Worm (Caenorhabditis elegans) whole organism, late embryonic: ENCODE measurements around the gene dcn-1.
A peak's percentile ranks its signal among the peaks of the same experiment; 100 is the strongest.

ENCODE experiments used
- C38D4.7 ChIP-seq: fragments of 200-800 bp; sonication (Bioruptor generic); optimal IDR thresholded peaks from 2 replicates; lab custom pipeline; 2018; ENCODE audit warnings: mild to moderate bottlenecking, missing genetic modification characterization, moderate library complexity, missing compliant biosample characterization
- F13H6.1 ChIP-seq: sonication (generic microtip); optimal IDR thresholded peaks from 2 replicates; lab custom pipeline; 2016; ENCODE audit warnings: missing genetic modification characterization, missing compliant biosample characterization
- K09A11.1 ChIP-seq: sonication (generic microtip); optimal IDR thresholded peaks from 2 replicates; lab custom pipeline; 2017; ENCODE audit warnings: antibody characterized with exemption, mild to moderate bottlenecking, missing genetic modification characterization, missing compliant biosample characterization; ENCODE audit not compliant: insufficient read depth
- ceh-14 ChIP-seq: sonication (generic microtip); optimal IDR thresholded peaks from 2 replicates; lab custom pipeline; 2016; ENCODE audit warnings: missing genotype, missing genetic modification characterization, missing compliant biosample characterization
- ceh-31 ChIP-seq: sonication (generic microtip); optimal IDR thresholded peaks from 2 replicates; lab custom pipeline; 2016; ENCODE audit warnings: missing genetic modification characterization, missing compliant biosample characterization
- ceh-34 ChIP-seq: sonication (generic microtip); optimal IDR thresholded peaks from 2 replicates; lab custom pipeline; 2016; ENCODE audit warnings: mild to moderate bottlenecking, missing genetic modification characterization, missing compliant biosample characterization
- ceh-48 ChIP-seq: sonication (generic microtip); optimal IDR thresholded peaks from 2 replicates; lab custom pipeline; 2016; ENCODE audit warnings: missing genetic modification characterization, inconsistent platforms, missing compliant biosample characterization
- ceh-6 ChIP-seq: fragments of 200-800 bp; sonication (Bioruptor generic); optimal IDR thresholded peaks from 2 replicates; lab custom pipeline; 2018; ENCODE audit warnings: mild to moderate bottlenecking, missing genetic modification characterization, missing compliant biosample characterization
- dmd-4 ChIP-seq: sonication (generic microtip); optimal IDR thresholded peaks from 2 replicates; lab custom pipeline; 2016; ENCODE audit warnings: borderline replicate concordance, missing genetic modification characterization, missing compliant biosample characterization
- elt-4 ChIP-seq: sonication (generic microtip); optimal IDR thresholded peaks from 2 replicates; lab custom pipeline; 2016; ENCODE audit warnings: missing genetic modification characterization, missing compliant biosample characterization
- ets-4 ChIP-seq: sonication (generic microtip); optimal IDR thresholded peaks from 2 replicates; lab custom pipeline; 2016; ENCODE audit warnings: missing genetic modification characterization, missing compliant biosample characterization
- fkh-10 ChIP-seq: fragments of 150-350 bp; optimal IDR thresholded peaks from 2 replicates; lab custom pipeline; 2014; ENCODE audit warnings: missing biosample characterization, missing genetic modification reagents, missing genetic modification characterization
- fkh-6 ChIP-seq: sonication (generic microtip); optimal IDR thresholded peaks from 2 replicates; lab custom pipeline; 2016; ENCODE audit warnings: missing genetic modification characterization, missing compliant biosample characterization
- gmeb-2 ChIP-seq: sonication (generic microtip); optimal IDR thresholded peaks from 2 replicates; lab custom pipeline; 2016; ENCODE audit warnings: missing genetic modification characterization, inconsistent platforms, missing compliant biosample characterization
- hlh-15 ChIP-seq: sonication (generic microtip); optimal IDR thresholded peaks from 2 replicates; lab custom pipeline; 2016; ENCODE audit warnings: missing genetic modification characterization, missing compliant biosample characterization
- hlh-30 ChIP-seq: sonication (generic microtip); optimal IDR thresholded peaks from 2 replicates; lab custom pipeline; 2017; ENCODE audit warnings: antibody characterized with exemption, missing genetic modification characterization, missing compliant biosample characterization; ENCODE audit not compliant: insufficient read depth
- hlh-6 ChIP-seq: sonication (generic microtip); optimal IDR thresholded peaks from 2 replicates; lab custom pipeline; 2016; ENCODE audit warnings: missing genotype, missing genetic modification characterization, missing compliant biosample characterization
- lim-6 ChIP-seq: sonication (generic microtip); optimal IDR thresholded peaks from 2 replicates; lab custom pipeline; 2016; ENCODE audit warnings: missing genetic modification characterization, missing compliant biosample characterization
- nfya-1 ChIP-seq: sonication (generic microtip); optimal IDR thresholded peaks from 2 replicates; lab custom pipeline; 2017; ENCODE audit warnings: missing genetic modification characterization, mild to moderate bottlenecking, missing compliant biosample characterization, antibody characterized with exemption, moderate library complexity
- nhr-11 ChIP-seq: fragments of 150-350 bp; optimal IDR thresholded peaks from 2 replicates; lab custom pipeline; 2014; ENCODE audit warnings: missing biosample characterization, missing genetic modification characterization
- odd-2 ChIP-seq: sonication (generic microtip); optimal IDR thresholded peaks from 2 replicates; lab custom pipeline; 2017; ENCODE audit warnings: antibody characterized with exemption, mild to moderate bottlenecking, missing genetic modification characterization, missing compliant biosample characterization
- pha-2 ChIP-seq: sonication (generic microtip); optimal IDR thresholded peaks from 2 replicates; lab custom pipeline; 2017; ENCODE audit warnings: mild to moderate bottlenecking, missing genetic modification characterization, missing compliant biosample characterization
- pha-4 ChIP-seq: fragments of 150-350 bp; optimal IDR thresholded peaks from 2 replicates; lab custom pipeline; 2018; ENCODE audit warnings: missing biosample characterization, missing genetic modification reagents, missing genetic modification characterization
- pqm-1 ChIP-seq: sonication (generic microtip); optimal IDR thresholded peaks from 2 replicates; lab custom pipeline; 2016; ENCODE audit warnings: missing genetic modification characterization, missing compliant biosample characterization
- sdc-2 ChIP-seq: sonication (generic microtip); optimal IDR thresholded peaks from 2 replicates; lab custom pipeline; 2016; ENCODE audit warnings: missing genotype, missing genetic modification characterization, missing compliant biosample characterization
- syd-9 ChIP-seq: sonication (generic microtip); optimal IDR thresholded peaks from 2 replicates; lab custom pipeline; 2016; ENCODE audit warnings: mild to moderate bottlenecking, missing genetic modification characterization, moderate library complexity, missing compliant biosample characterization
- unc-3 ChIP-seq, 2 experiments: fragments of 200-800 bp in 1 of 2; sonication (Bioruptor generic) in 1 of 2; sonication (generic microtip) in 1 of 2; conservative IDR thresholded peaks in 1 of 2; optimal IDR thresholded peaks in 1 of 2; 2 replicates each; pipeline versions ENCODE4 v1.3.6 to Lab custom; 2016 to 2022; ENCODE audit warnings: missing compliant biosample characterization in 2 of 2, missing genetic modification characterization in 2 of 2, missing genetic modification reagents in 1 of 2
- unc-42 ChIP-seq: sonication (generic microtip); optimal IDR thresholded peaks from 2 replicates; lab custom pipeline; 2016; ENCODE audit warnings: missing genotype, missing genetic modification characterization, missing compliant biosample characterization
- unc-55 ChIP-seq: sonication (generic microtip); optimal IDR thresholded peaks from 2 replicates; lab custom pipeline; 2017; ENCODE audit warnings: missing biosample characterization, missing genetic modification reagents, missing genetic modification characterization
- unc-86 ChIP-seq: sonication (generic microtip); optimal IDR thresholded peaks from 2 replicates; lab custom pipeline; 2016; ENCODE audit warnings: missing genetic modification characterization, missing compliant biosample characterization
- zip-5 ChIP-seq: sonication (generic microtip); optimal IDR thresholded peaks from 2 replicates; lab custom pipeline; 2016; ENCODE audit warnings: missing genetic modification characterization, missing compliant biosample characterization

The dcn-1 gene

DNA sequence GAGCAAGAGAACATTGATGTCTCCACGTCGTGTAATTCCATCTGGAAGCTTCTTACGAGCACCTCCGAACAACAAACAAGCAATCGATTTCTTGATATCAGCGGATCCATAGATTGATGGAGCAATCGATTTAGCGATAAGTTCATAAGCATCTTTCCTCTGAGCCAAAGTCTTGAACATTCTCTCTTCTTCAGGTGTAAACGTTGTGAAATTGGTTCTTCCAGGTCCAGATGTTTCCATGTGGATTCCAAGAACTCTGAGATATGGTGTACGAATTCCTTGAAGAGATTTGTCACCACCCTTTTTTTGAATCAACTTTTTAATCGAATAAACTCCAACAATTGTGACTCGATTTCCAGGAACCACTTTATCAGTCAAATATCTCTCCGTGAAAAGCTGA, 23.8 kb upstream of the dcn-1 start:
- TF ChIP-seq pha-2 (tag; lab: Kevin White, UChicago): no peak
- TF ChIP-seq K09A11.1 (tag; lab: Kevin White, UChicago): no peak
- TF ChIP-seq ceh-31 (tag; lab: Kevin White, UChicago): no peak
- TF ChIP-seq ets-4: no peak
- TF ChIP-seq fkh-6 (tag; lab: Kevin White, UChicago): no peak
- no peak for TF ChIP-seq C38D4.7
- no peak for TF ChIP-seq unc-55 (GFP tag; lab: Kevin White, UChicago)
- TF ChIP-seq ceh-34 (tag; lab: Kevin White, UChicago): no peak
- no peak for TF ChIP-seq hlh-30 (tag; lab: Kevin White, UChicago)
- no peak for TF ChIP-seq pha-4 (tag; lab: Kevin White, UChicago)
- no peak for TF ChIP-seq nhr-11
- TF ChIP-seq unc-42 (tag; lab: Kevin White, UChicago): no peak
- TF ChIP-seq F13H6.1: no peak
- TF ChIP-seq hlh-15 (tag; lab: Kevin White, UChicago): no peak
- TF ChIP-seq, all 69 proteins: peak for 0

DNA sequence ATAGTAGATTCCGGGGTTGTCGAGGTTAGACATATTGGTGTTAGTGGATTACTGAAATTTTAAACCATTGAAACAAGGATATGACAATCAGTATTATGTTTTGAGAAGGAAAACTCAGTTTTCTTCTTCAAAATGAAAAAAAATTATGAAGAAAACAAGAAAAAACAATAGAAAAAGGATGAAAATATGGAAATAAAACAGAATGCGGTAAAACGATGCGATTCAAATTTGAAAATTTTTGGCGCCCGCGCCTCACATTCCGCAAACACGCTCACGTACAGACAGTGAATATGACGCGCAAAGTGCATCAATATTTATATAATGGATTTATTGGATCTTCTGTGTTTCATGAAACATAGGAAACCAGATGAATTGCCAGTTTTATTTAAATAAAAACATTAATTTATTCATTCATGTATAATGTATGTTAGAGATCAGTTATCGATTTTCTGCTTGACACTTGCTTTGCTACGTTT, 22.5 kb upstream of the dcn-1 start, which contains the start of gene mcm-5:
mcm-5 (minus strand) TSS at position 51 of the 476 bp plus-strand sequence.
- TF ChIP-seq unc-42 (tag; lab: Kevin White, UChicago) (peak; percentile 16), dmd-4 (no peak), nfya-1 (tag; lab: Kevin White, UChicago) (peak; percentile 17)

ce11 chrIII:4293108-4293507, 20.6 kb upstream of the dcn-1 start, which contains the start of gene R10E4.6:
Gene R10E4.6, plus strand, starts transcription at chrIII:4293408.
- TF ChIP-seq ceh-31 (tag; lab: Kevin White, UChicago) (no peak), sdc-2 (tag; lab: Kevin White, UChicago) (no peak), ets-4 (no peak), hlh-6 (tag; lab: Kevin White, UChicago) (no peak), unc-42 (tag; lab: Kevin White, UChicago) (no peak), ceh-6 (GFP tag; lab: Kevin White, UChicago) (no peak), syd-9 (tag; lab: Kevin White, UChicago) (no peak), unc-86 (no peak), lim-6 (no peak), C38D4.7 (no peak), gmeb-2 (tag; lab: Kevin White, UChicago) (no peak), elt-4 (tag; lab: Kevin White, UChicago) (no peak), zip-5 (tag; lab: Kevin White, UChicago) (no peak), pha-2 (tag; lab: Kevin White, UChicago) (no peak), odd-2 (tag; lab: Kevin White, UChicago) (no peak), pqm-1 (tag; lab: Kevin White, UChicago) (no peak), unc-55 (GFP tag; lab: Kevin White, UChicago) (no peak)

ce11 chrIII:4294153-4294862, 19.4 kb upstream of the dcn-1 start, which contains the start of the genes nth-1 and R10E4.7:
Gene nth-1, minus strand, starts transcription at chrIII:4294253.
Gene R10E4.7, plus strand, starts transcription at chrIII:4294812.
- TF ChIP-seq pha-2 (tag; lab: Kevin White, UChicago) (no peak), hlh-6 (tag; lab: Kevin White, UChicago) (no peak)

DNA sequence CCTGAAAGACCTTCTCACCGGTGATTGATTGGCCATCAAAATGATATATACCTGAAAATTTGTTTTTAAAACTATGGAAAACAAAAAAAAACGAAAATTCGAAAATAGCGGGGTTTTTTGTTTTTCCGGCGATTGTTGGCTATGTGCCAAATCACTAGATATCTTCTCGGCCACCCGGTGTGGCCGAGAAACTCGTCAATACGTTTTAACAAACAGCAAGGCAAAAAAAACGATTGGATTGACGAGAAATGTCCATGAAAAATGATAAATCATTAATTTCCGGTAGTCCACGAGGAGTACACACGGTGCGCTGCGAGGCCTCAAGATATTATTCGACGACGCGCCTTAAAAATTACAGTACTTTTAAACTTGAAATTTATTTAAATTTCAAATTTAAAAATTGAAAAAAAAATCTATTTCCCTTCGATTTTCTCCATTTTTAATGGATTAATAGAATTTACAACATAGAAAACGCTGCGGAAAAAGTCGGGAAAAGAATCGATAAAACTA, 12.7 kb upstream of the dcn-1 start, which contains the start of gene R10E4.11:
R10E4.11 (minus strand) TSS at position 51 of the 510 bp plus-strand sequence.
- TF ChIP-seq unc-3 (GFP tag; conservative IDR thresholded peaks at IDR 0.05; lab: Robert Waterston, UW) (no peak), unc-3 (tag; optimal IDR thresholded peaks at IDR 0.05; lab: Kevin White, UChicago) (no peak), ceh-48 (peak; percentile 75), syd-9 (tag; lab: Kevin White, UChicago) (no peak), fkh-10 (GFP tag; lab: Kevin White, UChicago) (no peak), ceh-14 (tag; lab: Kevin White, UChicago) (no peak)
- TF ChIP-seq, all 69 proteins: peak for 1
